Worm (Caenorhabditis elegans): Measurements from ENCODE around the gene dod-21.

Gene dod-21

ce11 chrIV:12973336-12973735 lies 36.8 kb downstream of the dod-21 start, which contains the start of gene F55G11.4:
F55G11.4 (plus strand) TSS chrIV:12973624.
- TF ChIP-seq somi-1 (GFP tag; optimal IDR thresholded peaks at IDR 0.05), result no peak
- TF ChIP-seq nhr-90 (tag; optimal IDR thresholded peaks at IDR 0.05), result no peak
- TF ChIP-seq pbrm-1 (GFP tag; IDR thresholded peaks at IDR 0.05), result no peak
- TF ChIP-seq Y67H2A.10 (GFP tag; conservative IDR thresholded peaks at IDR 0.05), result no peak
- no peak for TF ChIP-seq F57C9.4 (tag; optimal IDR thresholded peaks at IDR 0.05)
- TF ChIP-seq madf-3 (GFP tag; IDR thresholded peaks at IDR 0.05), result no peak
- no peak for TF ChIP-seq mcd-1 (GFP tag; IDR thresholded peaks at IDR 0.05)
- TF ChIP-seq die-1 (tag; optimal IDR thresholded peaks at IDR 0.05), result no peak
- TF ChIP-seq hmg-1.2 (GFP tag; IDR thresholded peaks at IDR 0.05), result no peak
- no peak for TF ChIP-seq lin-40 (tag; optimal IDR thresholded peaks at IDR 0.05)
- no peak for TF ChIP-seq nhr-27 (tag; optimal IDR thresholded peaks at IDR 0.05)
- TF ChIP-seq attf-3 (GFP tag; conservative IDR thresholded peaks at IDR 0.05), result no peak
- TF ChIP-seq nfyb-1 (GFP tag; IDR thresholded peaks at IDR 0.05), result no peak
- TF ChIP-seq ccch-3 (GFP tag; optimal IDR thresholded peaks at IDR 0.05), result no peak

- TF ChIP-seq F39B2.1 (GFP tag; IDR thresholded peaks at IDR 0.05), result no peak
- TF ChIP-seq ceh-91 (GFP tag; IDR thresholded peaks at IDR 0.05), result no peak
- TF ChIP-seq lsl-1 (GFP tag; optimal IDR thresholded peaks at IDR 0.05), result no peak
- TF ChIP-seq madf-10 (tag; optimal IDR thresholded peaks at IDR 0.05), result no peak
- TF ChIP-seq hmg-20 (GFP tag; IDR thresholded peaks at IDR 0.05), result no peak
- TF ChIP-seq F22D6.2 (tag; optimal IDR thresholded peaks at IDR 0.05), result no peak
- TF ChIP-seq ZK185.1 (tag; optimal IDR thresholded peaks at IDR 0.05; ENCODE audit: poor library complexity, severe bottlenecking), result no peak
- no peak for TF ChIP-seq B0261.1 (tag; optimal IDR thresholded peaks at IDR 0.05)
- no peak for TF ChIP-seq Y53G8AR.9 (GFP tag; conservative IDR thresholded peaks at IDR 0.05)
- no peak for TF ChIP-seq bed-1 (GFP tag; IDR thresholded peaks at IDR 0.05)
- TF ChIP-seq ztf-3 (GFP tag; optimal IDR thresholded peaks at IDR 0.05), result no peak
- no peak for TF ChIP-seq bed-2 (GFP tag; IDR thresholded peaks at IDR 0.05)
- TF ChIP-seq T26A5.8 (tag; optimal IDR thresholded peaks at IDR 0.05), result no peak
- TF ChIP-seq rec-8 (tag; optimal IDR thresholded peaks at IDR 0.05), result no peak
- no peak for TF ChIP-seq lin-26 (GFP tag; IDR thresholded peaks at IDR 0.05)
Measured at ce11 chrIV:12975981-12976380, 39.4 kb downstream of the dod-21 start, which contains the start of gene dod-17. dod-17 (plus strand) TSS chrIV:12976303.

ce11 chrIV:12977650-12978049 lies 41.1 kb downstream of the dod-21 start:
- TF ChIP-seq F23B12.7 (tag; optimal IDR thresholded peaks at IDR 0.05; ENCODE audit: insufficient read depth) (no peak), dox-1 (GFP tag; IDR thresholded peaks at IDR 0.05) (no peak), somi-1 (GFP tag; optimal IDR thresholded peaks at IDR 0.05) (no peak), madf-6 (GFP tag; IDR thresholded peaks at IDR 0.05) (no peak), unc-130 (GFP tag; optimal IDR thresholded peaks at IDR 0.05) (no peak), nhr-90 (tag; optimal IDR thresholded peaks at IDR 0.05) (no peak), rec-8 (tag; optimal IDR thresholded peaks at IDR 0.05) (no peak), lsy-27 (tag; optimal IDR thresholded peaks at IDR 0.05; ENCODE audit: borderline replicate concordance, insufficient read depth) (no peak), sptf-2 (GFP tag; optimal IDR thresholded peaks at IDR 0.05) (no peak), snpc-3.4 (tag; optimal IDR thresholded peaks at IDR 0.05) (no peak), dpl-1 (GFP tag; optimal IDR thresholded peaks at IDR 0.05) (no peak), die-1 (tag; optimal IDR thresholded peaks at IDR 0.05) (no peak), lsl-1 (GFP tag; optimal IDR thresholded peaks at IDR 0.05) (no peak), sea-2 (GFP tag; IDR thresholded peaks at IDR 0.05) (no peak), ztf-26 (tag; optimal IDR thresholded peaks at IDR 0.05) (no peak), snpc-1.3 (tag; optimal IDR thresholded peaks at IDR 0.05; ENCODE audit: insufficient read depth) (no peak), aptf-3 (GFP tag; IDR thresholded peaks at IDR 0.05) (no peak), efl-1 (GFP tag; optimal IDR thresholded peaks at IDR 0.05) (no peak)
